Fruit fly (Drosophila melanogaster): Measurements from ENCODE around the gene Pvf3.

dm6 chr2L:7097386-7097785, 60.1 kb downstream of the Pvf3 start:
- TF ChIP-seq insv (optimal IDR thresholded peaks at IDR 0.05) (no peak), h (optimal IDR thresholded peaks at IDR 0.05) (no peak)
